Fruit fly (Drosophila melanogaster) whole organism, embryonic: Measurements from ENCODE around the gene Acbp6.

Experiments
- ATbp ChIP-seq: fragments of 200-800 bp; sonication (Bioruptor generic); optimal IDR thresholded peaks from 2 replicates; lab custom pipeline; 2017; ENCODE audit warnings: missing biosample characterization, mild to moderate bottlenecking, missing genetic modification characterization, missing genetic modification reagents
- Ada2b ChIP-seq: fragments of 200-800 bp; sonication (Bioruptor generic); IDR thresholded peaks from 2 replicates; pipeline ENCODE4 v1.3.6; 2022; ENCODE audit warnings: missing biosample characterization, missing genetic modification characterization
- Antp ChIP-seq: fragments of 200-800 bp; sonication (Bioruptor generic); optimal IDR thresholded peaks from 3 replicates; lab custom pipeline; 2016; ENCODE audit warnings: missing biosample characterization, missing genetic modification characterization
- Atf-2 ChIP-seq: fragments of 200-800 bp; sonication (Bioruptor generic); optimal IDR thresholded peaks from 2 replicates; lab custom pipeline; 2016; ENCODE audit warnings: missing biosample characterization, missing genetic modification characterization
- BtbVII ChIP-seq: fragments of 200-800 bp; sonication (Bioruptor generic); optimal IDR thresholded peaks from 3 replicates; lab custom pipeline; 2017; ENCODE audit warnings: missing biosample characterization, mild to moderate bottlenecking, missing genetic modification characterization
- Bteb2 ChIP-seq: fragments of 200-800 bp; sonication (Bioruptor generic); optimal IDR thresholded peaks from 2 replicates; lab custom pipeline; 2016; ENCODE audit warnings: missing biosample characterization, missing genetic modification characterization
- CG10147 ChIP-seq: fragments of 200-800 bp; sonication (Bioruptor generic); optimal IDR thresholded peaks from 2 replicates; lab custom pipeline; 2019; ENCODE audit warnings: missing biosample characterization, mild to moderate bottlenecking, missing genetic modification characterization, moderate library complexity
- CG11247 ChIP-seq: fragments of 200-800 bp; sonication (Bioruptor generic); IDR thresholded peaks from 2 replicates; pipeline ENCODE4 v1.3.6; 2022; ENCODE audit warnings: missing biosample characterization, missing genetic modification characterization
- CG17186 ChIP-seq: fragments of 200-800 bp; sonication (Bioruptor generic); optimal IDR thresholded peaks from 3 replicates; lab custom pipeline; 2017; ENCODE audit warnings: missing biosample characterization, missing genetic modification reagents, missing genetic modification characterization
- CG17361 ChIP-seq: fragments of 200-800 bp; sonication (Bioruptor generic); IDR thresholded peaks from 3 replicates; pipeline ENCODE4 v1.3.6; 2022; ENCODE audit warnings: missing biosample characterization, missing genetic modification characterization
- CG2202 ChIP-seq: fragments of 200-800 bp; sonication (Bioruptor generic); optimal IDR thresholded peaks from 2 replicates; lab custom pipeline; 2018; ENCODE audit warnings: missing biosample characterization, mild to moderate bottlenecking, missing genetic modification characterization
- CG30403 ChIP-seq: fragments of 200-800 bp; sonication (Bioruptor generic); optimal IDR thresholded peaks from 3 replicates; lab custom pipeline; 2016; ENCODE audit warnings: missing biosample characterization, missing genetic modification characterization
- CG31441 ChIP-seq: fragments of 200-800 bp; sonication (Bioruptor generic); IDR thresholded peaks from 2 replicates; pipeline ENCODE4 v1.3.6; 2022; ENCODE audit warnings: missing biosample characterization, missing genetic modification characterization
- CG32532 ChIP-seq: fragments of 200-800 bp; sonication (Bioruptor generic); IDR thresholded peaks from 2 replicates; pipeline ENCODE4 v1.3.6; 2022; ENCODE audit warnings: missing biosample characterization, missing genetic modification characterization
- CG3281 ChIP-seq: fragments of 200-800 bp; sonication (Bioruptor generic); optimal IDR thresholded peaks from 3 replicates; lab custom pipeline; 2017; ENCODE audit warnings: missing biosample characterization, mild to moderate bottlenecking, missing genetic modification characterization
- CG3838 ChIP-seq: fragments of 200-800 bp; sonication (Bioruptor generic); optimal IDR thresholded peaks from 3 replicates; lab custom pipeline; 2016; ENCODE audit warnings: missing biosample characterization, missing genetic modification characterization
- CG4424 ChIP-seq: fragments of 200-800 bp; sonication (Bioruptor generic); optimal IDR thresholded peaks from 3 replicates; lab custom pipeline; 2016; ENCODE audit warnings: missing biosample characterization, missing genetic modification characterization
- CG6765 ChIP-seq: fragments of 200-800 bp; sonication (Bioruptor generic); optimal IDR thresholded peaks from 3 replicates; lab custom pipeline; 2017; ENCODE audit warnings: missing biosample characterization, mild to moderate bottlenecking, missing genetic modification characterization
- CG7786 ChIP-seq: fragments of 200-800 bp; sonication (Bioruptor generic); optimal IDR thresholded peaks from 2 replicates; lab custom pipeline; 2016; ENCODE audit warnings: missing biosample characterization, missing genetic modification characterization
- CG8281 ChIP-seq: fragments of 200-800 bp; sonication (Bioruptor generic); optimal IDR thresholded peaks from 2 replicates; lab custom pipeline; 2018; ENCODE audit warnings: missing biosample characterization, mild to moderate bottlenecking, missing genetic modification characterization, moderate library complexity
- CG8359 ChIP-seq: fragments of 200-800 bp; sonication (Bioruptor generic); optimal IDR thresholded peaks from 2 replicates; lab custom pipeline; 2017; ENCODE audit warnings: missing biosample characterization, mild to moderate bottlenecking, missing genetic modification characterization, borderline replicate concordance
- CG8478 ChIP-seq: fragments of >200 bp; optimal IDR thresholded peaks from 2 replicates; lab custom pipeline; 2018
- Dbx ChIP-seq: fragments of 200-800 bp; sonication (Bioruptor generic); IDR thresholded peaks from 3 replicates; pipeline ENCODE4 v1.3.6; 2022; ENCODE audit warnings: missing biosample characterization, missing genetic modification characterization
- Elba2 ChIP-seq: fragments of 200-800 bp; sonication (Bioruptor generic); optimal IDR thresholded peaks from 3 replicates; lab custom pipeline; 2016; ENCODE audit warnings: missing biosample characterization, missing genetic modification characterization
- Fer3 ChIP-seq: fragments of 200-800 bp; sonication (Bioruptor generic); optimal IDR thresholded peaks from 2 replicates; lab custom pipeline; 2018; ENCODE audit warnings: missing biosample characterization, mild to moderate bottlenecking, missing genetic modification characterization, moderate library complexity
- GATAe ChIP-seq: fragments of 200-800 bp; sonication (Bioruptor generic); conservative IDR thresholded peaks from 2 replicates; pipeline ENCODE4 v1.3.6; 2022; ENCODE audit warnings: missing biosample characterization, missing genetic modification characterization
- H15 ChIP-seq: fragments of 200-800 bp; sonication (Bioruptor generic); IDR thresholded peaks from 3 replicates; pipeline ENCODE4 v1.3.6; 2022; ENCODE audit warnings: missing biosample characterization, missing genetic modification characterization
- H2.0 ChIP-seq: fragments of 200-800 bp; sonication (Bioruptor generic); IDR thresholded peaks from 2 replicates; pipeline ENCODE4 v1.3.6; 2022; ENCODE audit warnings: missing biosample characterization, missing genetic modification characterization
- Hand ChIP-seq: fragments of 200-800 bp; sonication (Bioruptor generic); optimal IDR thresholded peaks from 2 replicates; lab custom pipeline; 2017; ENCODE audit warnings: mild to moderate bottlenecking, missing biosample characterization, missing genetic modification reagents, missing genetic modification characterization
- Hey ChIP-seq: fragments of 200-800 bp; sonication (Bioruptor generic); optimal IDR thresholded peaks from 3 replicates; lab custom pipeline; 2018; ENCODE audit warnings: missing biosample characterization, mild to moderate bottlenecking, missing genetic modification characterization
- Lhr ChIP-seq: fragments of 200-800 bp; sonication (Bioruptor generic); optimal IDR thresholded peaks from 3 replicates; lab custom pipeline; 2017; ENCODE audit warnings: mild to moderate bottlenecking, missing biosample characterization, missing genetic modification reagents, missing genetic modification characterization
- Max ChIP-seq: fragments of 200-800 bp; sonication (Bioruptor generic); optimal IDR thresholded peaks from 2 replicates; lab custom pipeline; 2016; ENCODE audit warnings: missing biosample characterization, mild to moderate bottlenecking, missing genetic modification characterization
- Myb ChIP-seq: fragments of 200-800 bp; sonication (Bioruptor generic); optimal IDR thresholded peaks from 2 replicates; lab custom pipeline; 2016; ENCODE audit warnings: missing biosample characterization, missing genetic modification characterization
- Nf-YB ChIP-seq: fragments of 200-800 bp; sonication (Bioruptor generic); optimal IDR thresholded peaks from 3 replicates; lab custom pipeline; 2019; ENCODE audit warnings: missing biosample characterization, mild to moderate bottlenecking, missing genetic modification characterization, moderate library complexity
- Nf-YC ChIP-seq: fragments of 200-800 bp; optimal IDR thresholded peaks from 3 replicates; lab custom pipeline; 2019; ENCODE audit warnings: missing biosample characterization, mild to moderate bottlenecking, missing genetic modification characterization, moderate library complexity
- NfI ChIP-seq: fragments of 200-800 bp; sonication (Bioruptor generic); optimal IDR thresholded peaks from 3 replicates; lab custom pipeline; 2018; ENCODE audit warnings: missing biosample characterization, mild to moderate bottlenecking, missing genetic modification characterization, moderate library complexity
- Ravus ChIP-seq: fragments of 200-800 bp; sonication (Bioruptor generic); IDR thresholded peaks from 2 replicates; pipeline ENCODE4 v1.3.6; 2022; ENCODE audit warnings: missing biosample characterization, missing genetic modification characterization
- Rfx ChIP-seq: fragments of 200-800 bp; sonication (Bioruptor generic); IDR thresholded peaks from 2 replicates; pipeline ENCODE4 v1.3.6; 2022; ENCODE audit warnings: missing biosample characterization, missing genetic modification characterization
- Sin3A ChIP-seq: fragments of >200 bp; optimal IDR thresholded peaks from 2 replicates; lab custom pipeline; 2018
- Sox102F ChIP-seq: fragments of 200-800 bp; sonication (Bioruptor generic); optimal IDR thresholded peaks from 2 replicates; lab custom pipeline; 2018; ENCODE audit warnings: missing biosample characterization, mild to moderate bottlenecking, missing genetic modification characterization, moderate library complexity
- Usf ChIP-seq: fragments of 200-800 bp; sonication (Bioruptor generic); optimal IDR thresholded peaks from 2 replicates; lab custom pipeline; 2017; ENCODE audit warnings: missing genotype, missing biosample characterization, missing genetic modification characterization
- corto ChIP-seq: fragments of 200-800 bp; sonication (Bioruptor generic); optimal IDR thresholded peaks from 2 replicates; lab custom pipeline; 2016; ENCODE audit warnings: missing biosample characterization, mild to moderate bottlenecking, missing genetic modification characterization, moderate library complexity
- dm ChIP-seq: fragments of 200-800 bp; sonication (Bioruptor generic); optimal IDR thresholded peaks from 3 replicates; lab custom pipeline; 2016; ENCODE audit warnings: missing biosample characterization, missing genetic modification characterization
- dpn ChIP-seq, 2 experiments: fragments of 200-800 bp; sonication (Bioruptor generic); optimal IDR thresholded peaks; 3 replicates each; lab custom pipeline; 2016; ENCODE audit warnings: missing biosample characterization in 2 of 2, missing genetic modification characterization in 2 of 2
- gcm2 ChIP-seq: fragments of 200-800 bp; sonication (Bioruptor generic); optimal IDR thresholded peaks from 2 replicates; lab custom pipeline; 2016; ENCODE audit warnings: missing biosample characterization, missing genetic modification characterization
- grn ChIP-seq: fragments of 200-800 bp; sonication (Bioruptor generic); optimal IDR thresholded peaks from 3 replicates; lab custom pipeline; 2017; ENCODE audit warnings: missing biosample characterization, missing genetic modification characterization
- hth ChIP-seq: fragments of >200 bp; optimal IDR thresholded peaks from 2 replicates; lab custom pipeline; 2017; ENCODE audit warnings: inconsistent platforms
- ken ChIP-seq: fragments of 200-800 bp; sonication (Bioruptor generic); IDR thresholded peaks from 3 replicates; pipeline ENCODE4 v1.3.6; 2022; ENCODE audit warnings: missing biosample characterization, missing genetic modification characterization
- nmo ChIP-seq: fragments of 200-800 bp; sonication (Bioruptor generic); optimal IDR thresholded peaks from 2 replicates; lab custom pipeline; 2018; ENCODE audit warnings: missing biosample characterization, mild to moderate bottlenecking, missing genetic modification characterization, moderate library complexity
- sima ChIP-seq: fragments of 200-800 bp; sonication (Bioruptor generic); optimal IDR thresholded peaks from 2 replicates; lab custom pipeline; 2016; ENCODE audit warnings: missing biosample characterization, missing genetic modification characterization
- slbo ChIP-seq: fragments of 200-800 bp; sonication (Bioruptor generic); IDR thresholded peaks from 2 replicates; pipeline ENCODE4 v1.3.6; 2022; ENCODE audit warnings: missing biosample characterization, missing genetic modification characterization
- ssp ChIP-seq: fragments of 200-800 bp; sonication (Bioruptor generic); IDR thresholded peaks from 2 replicates; pipeline ENCODE4 v1.3.6; 2022; ENCODE audit warnings: missing biosample characterization, missing genetic modification characterization
- tgo ChIP-seq: fragments of 200-800 bp; sonication (Bioruptor generic); IDR thresholded peaks from 3 replicates; pipeline ENCODE4 v1.3.6; 2022; ENCODE audit warnings: missing biosample characterization, missing genetic modification characterization

Acbp6 gene

dm6 chr3L:7090764-7091163 is 37.9 kb upstream of the Acbp6 start (continued):
- TF ChIP-seq Max (GFP tag; lab: Kevin White, UChicago) (peak; percentile 42), CG32532 (GFP tag; lab: Robert Waterston, UW) (peak; percentile 59), gcm2 (GFP tag; lab: Kevin White, UChicago) (no peak), grn (GFP tag; lab: Kevin White, UChicago) (no peak), GATAe (no peak), Usf (GFP tag; lab: Kevin White, UChicago) (no peak), Fer3 (peak; percentile 65), Hey (tag; lab: Kevin White, UChicago) (no peak), Antp (GFP tag; lab: Kevin White, UChicago) (peak; percentile 55), H15 (GFP tag; lab: Robert Waterston, UW) (peak; percentile 78), CG11247 (GFP tag; lab: Robert Waterston, UW) (peak; percentile 65), Hand (GFP tag; lab: Kevin White, UChicago) (no peak), Ravus (no peak; the same call in 1 of the 2 replicates), Dbx (no peak), dm (GFP tag; lab: Kevin White, UChicago) (peak; percentile 16), Atf-2 (GFP tag; lab: Kevin White, UChicago) (no peak), CG31441 (GFP tag; lab: Robert Waterston, UW) (peak; percentile 81), CG8281 (tag; lab: Kevin White, UChicago) (no peak), CG30403 (peak; percentile 60), CG8359 (peak; percentile 32), CG2202 (tag; lab: Kevin White, UChicago) (no peak), CG3281 (GFP tag; lab: Kevin White, UChicago) (peak; percentile 59), ken (GFP tag; lab: Robert Waterston, UW) (peak; percentile 39; the same call in 1 of the 3 replicates), slbo (GFP tag; lab: Robert Waterston, UW) (peak; percentile 51), Myb (peak; percentile 24), Bteb2 (GFP tag; lab: Kevin White, UChicago) (no peak), H2.0 (peak; percentile 50), ssp (GFP tag; lab: Robert Waterston, UW) (peak; percentile 56), corto (GFP tag; lab: Kevin White, UChicago) (no peak), CG3838 (GFP tag; lab: Kevin White, UChicago) (no peak), CG8478 (lab: Kevin White, UChicago) (no peak), CG7786 (GFP tag; lab: Kevin White, UChicago) (peak; percentile 17), Sox102F (GFP tag; lab: Kevin White, UChicago) (peak; percentile 74), BtbVII (GFP tag; lab: Kevin White, UChicago) (peak; percentile 38), CG6765 (GFP tag; lab: Kevin White, UChicago) (no peak), Lhr (GFP tag; lab: Kevin White, UChicago) (no peak), Sin3A (lab: Kevin White, UChicago) (no peak), NfI (GFP tag; lab: Kevin White, UChicago) (peak; percentile 34), Ada2b (peak; percentile 84), sima (GFP tag; lab: Kevin White, UChicago) (no peak), CG4424 (GFP tag; lab: Kevin White, UChicago) (peak; percentile 69), CG17361 (GFP tag; lab: Robert Waterston, UW) (peak; percentile 74), Nf-YB (GFP tag; lab: Kevin White, UChicago) (no peak), dpn (GFP tag; optimal IDR thresholded peaks at IDR 0.05; lab: Kevin White, UChicago) (peak; percentile 57 to 74), CG10147 (GFP tag; lab: Kevin White, UChicago) (peak; percentile 62), Elba2 (no peak), CG17186 (no peak), nmo (GFP tag; lab: Kevin White, UChicago) (peak; percentile 47), tgo (GFP tag; lab: Robert Waterston, UW) (peak; percentile 83), ATbp (GFP tag; lab: Kevin White, UChicago) (peak; percentile 41), hth (lab: Kevin White, UChicago) (no peak), Rfx (GFP tag; lab: Robert Waterston, UW) (peak; percentile 71), Nf-YC (tag; lab: Kevin White, UChicago) (peak; percentile 57)
